Fruit fly (Drosophila melanogaster) whole organism, prepupa: ENCODE data around the gene CG6287.

Experiments
- CG10631 ChIP-seq: fragments of 200-800 bp; sonication (Bioruptor generic); optimal IDR thresholded peaks from 2 replicates; lab custom pipeline; 2016; ENCODE audit warnings: missing biosample characterization, missing genetic modification characterization
- CG10669 ChIP-seq: fragments of 200-800 bp; sonication (Bioruptor generic); optimal IDR thresholded peaks from 3 replicates; lab custom pipeline; 2018; ENCODE audit warnings: missing biosample characterization, mild to moderate bottlenecking, missing genetic modification characterization, moderate library complexity
- CG11902 ChIP-seq: fragments of 200-800 bp; sonication (Bioruptor generic); optimal IDR thresholded peaks from 3 replicates; lab custom pipeline; 2016; ENCODE audit warnings: missing biosample characterization, missing genetic modification characterization
- CG15336 ChIP-seq: fragments of 200-800 bp; sonication (Bioruptor generic); IDR thresholded peaks from 2 replicates; pipeline ENCODE4 v1.3.6; 2022; ENCODE audit warnings: missing biosample characterization, missing genetic modification characterization
- CG1621 ChIP-seq: fragments of 200-800 bp; sonication (Bioruptor generic); optimal IDR thresholded peaks from 3 replicates; lab custom pipeline; 2018; ENCODE audit warnings: missing biosample characterization, mild to moderate bottlenecking, missing genetic modification characterization
- CG16779 ChIP-seq: fragments of 200-800 bp; sonication (Bioruptor generic); optimal IDR thresholded peaks from 3 replicates; lab custom pipeline; 2017; ENCODE audit warnings: missing biosample characterization, mild to moderate bottlenecking, missing genetic modification characterization
- CG3032 ChIP-seq: fragments of 200-800 bp; optimal IDR thresholded peaks from 2 replicates; lab custom pipeline; 2019; ENCODE audit warnings: missing biosample characterization, mild to moderate bottlenecking, missing genetic modification characterization, moderate library complexity
- CG31627 ChIP-seq: fragments of 200-800 bp; sonication (Bioruptor generic); optimal IDR thresholded peaks from 3 replicates; lab custom pipeline; 2016; ENCODE audit warnings: missing biosample characterization, missing genetic modification characterization
- CG32006 ChIP-seq: fragments of 200-800 bp; sonication (Bioruptor generic); optimal IDR thresholded peaks from 3 replicates; lab custom pipeline; 2017; ENCODE audit warnings: missing biosample characterization, mild to moderate bottlenecking, missing genetic modification characterization
- CG34406 ChIP-seq: fragments of 200-800 bp; sonication (Bioruptor generic); optimal IDR thresholded peaks from 3 replicates; lab custom pipeline; 2016; ENCODE audit warnings: missing biosample characterization, missing genetic modification characterization
- CG3919 ChIP-seq: fragments of 200-800 bp; sonication (Bioruptor generic); optimal IDR thresholded peaks from 3 replicates; lab custom pipeline; 2016; ENCODE audit warnings: missing biosample characterization, missing genetic modification characterization
- CG4318 ChIP-seq: fragments of 200-800 bp; sonication (Bioruptor generic); optimal IDR thresholded peaks from 3 replicates; lab custom pipeline; 2017; ENCODE audit warnings: missing biosample characterization, mild to moderate bottlenecking, missing genetic modification characterization
- CG6163 ChIP-seq: fragments of 200-800 bp; sonication (Bioruptor generic); IDR thresholded peaks from 3 replicates; pipeline ENCODE4 v1.3.6; 2022; ENCODE audit warnings: missing biosample characterization, missing genetic modification characterization
- CG6276 ChIP-seq: fragments of 200-800 bp; sonication (Bioruptor generic); optimal IDR thresholded peaks from 2 replicates; lab custom pipeline; 2017; ENCODE audit warnings: missing biosample characterization, mild to moderate bottlenecking, missing genetic modification characterization
- CG6792 ChIP-seq: fragments of 200-800 bp; sonication (Bioruptor generic); optimal IDR thresholded peaks from 3 replicates; lab custom pipeline; 2016; ENCODE audit warnings: missing biosample characterization, missing genetic modification characterization
- CG6808 ChIP-seq: fragments of 200-800 bp; sonication (Bioruptor generic); optimal IDR thresholded peaks from 3 replicates; lab custom pipeline; 2017; ENCODE audit warnings: missing biosample characterization, missing genetic modification characterization, mild to moderate bottlenecking, moderate library complexity, missing genetic modification reagents
- CG6854 ChIP-seq: fragments of 200-800 bp; sonication (Bioruptor generic); optimal IDR thresholded peaks from 2 replicates; lab custom pipeline; 2017; ENCODE audit warnings: missing biosample characterization, mild to moderate bottlenecking, missing genetic modification characterization
- CG7368 ChIP-seq: fragments of 200-800 bp; sonication (Bioruptor generic); optimal IDR thresholded peaks from 3 replicates; lab custom pipeline; 2016; ENCODE audit warnings: missing biosample characterization, missing genetic modification characterization
- CG8119 ChIP-seq: fragments of 200-800 bp; sonication (Bioruptor generic); IDR thresholded peaks from 3 replicates; pipeline ENCODE4 v1.3.6; 2022; ENCODE audit warnings: missing biosample characterization, missing genetic modification characterization
- CG8319 ChIP-seq: fragments of 200-800 bp; sonication (Bioruptor generic); optimal IDR thresholded peaks from 3 replicates; lab custom pipeline; 2016; ENCODE audit warnings: missing biosample characterization, missing genetic modification characterization
- CG8632 ChIP-seq: fragments of 200-800 bp; sonication (Bioruptor generic); optimal IDR thresholded peaks from 3 replicates; lab custom pipeline; 2016; ENCODE audit warnings: missing biosample characterization, missing genetic modification characterization
- CG9139 ChIP-seq: fragments of 200-800 bp; sonication (Bioruptor generic); optimal IDR thresholded peaks from 3 replicates; lab custom pipeline; 2017; ENCODE audit warnings: missing biosample characterization, mild to moderate bottlenecking, missing genetic modification characterization
- Eip75B ChIP-seq: fragments of 200-800 bp; sonication (Bioruptor generic); optimal IDR thresholded peaks from 3 replicates; lab custom pipeline; 2016; ENCODE audit warnings: missing biosample characterization, missing genetic modification characterization
- Eip93F ChIP-seq: fragments of 200-800 bp; sonication (Bioruptor generic); optimal IDR thresholded peaks from 2 replicates; lab custom pipeline; 2016; ENCODE audit warnings: missing biosample characterization, mild to moderate bottlenecking, missing genetic modification characterization
- Ets21C ChIP-seq: fragments of 200-800 bp; sonication (Bioruptor generic); optimal IDR thresholded peaks from 3 replicates; lab custom pipeline; 2016; ENCODE audit warnings: missing biosample characterization, missing genetic modification characterization
- Ets96B ChIP-seq: fragments of 200-800 bp; optimal IDR thresholded peaks from 2 replicates; lab custom pipeline; 2019; ENCODE audit warnings: missing biosample characterization, mild to moderate bottlenecking, missing genetic modification characterization, moderate library complexity
- Gug ChIP-seq: fragments of 200-800 bp; sonication (Bioruptor generic); IDR thresholded peaks from 2 replicates; pipeline ENCODE4 v1.3.6; 2022; ENCODE audit warnings: missing biosample characterization, missing genetic modification characterization
- Hr38 ChIP-seq: sonication (Bioruptor generic); optimal IDR thresholded peaks from 2 replicates; lab custom pipeline; 2016; ENCODE audit warnings: missing biosample characterization, missing genetic modification characterization
- Hr39 ChIP-seq: fragments of 200-800 bp; sonication (Bioruptor generic); optimal IDR thresholded peaks from 2 replicates; lab custom pipeline; 2016; ENCODE audit warnings: missing biosample characterization, missing genetic modification characterization
- Hr4 ChIP-seq: fragments of 200-800 bp; sonication (Bioruptor generic); optimal IDR thresholded peaks from 3 replicates; lab custom pipeline; 2016; ENCODE audit warnings: missing biosample characterization, missing genetic modification characterization
- Sox102F ChIP-seq: fragments of 200-800 bp; sonication (Bioruptor generic); optimal IDR thresholded peaks from 2 replicates; lab custom pipeline; 2016; ENCODE audit warnings: missing biosample characterization, mild to moderate bottlenecking, missing genetic modification characterization
- Sox14 ChIP-seq: fragments of 200-800 bp; sonication (Bioruptor generic); optimal IDR thresholded peaks from 3 replicates; lab custom pipeline; 2016; ENCODE audit warnings: missing biosample characterization, missing genetic modification characterization
- Sox15 ChIP-seq: fragments of 200-800 bp; sonication (Bioruptor generic); optimal IDR thresholded peaks from 3 replicates; lab custom pipeline; 2016; ENCODE audit warnings: missing biosample characterization, missing genetic modification characterization
- acj6 ChIP-seq: fragments of 200-800 bp; sonication (Bioruptor generic); optimal IDR thresholded peaks from 3 replicates; lab custom pipeline; 2016; ENCODE audit warnings: missing biosample characterization, missing genetic modification characterization
- cyc ChIP-seq: fragments of 200-800 bp; sonication (Bioruptor generic); optimal IDR thresholded peaks from 3 replicates; lab custom pipeline; 2016; ENCODE audit warnings: missing biosample characterization, missing genetic modification characterization
- dac ChIP-seq: fragments of 200-800 bp; sonication (Bioruptor generic); optimal IDR thresholded peaks from 2 replicates; lab custom pipeline; 2017; ENCODE audit warnings: missing biosample characterization, mild to moderate bottlenecking, missing genetic modification characterization
- dsx ChIP-seq: fragments of 200-800 bp; optimal IDR thresholded peaks from 3 replicates; lab custom pipeline; 2019; ENCODE audit warnings: missing biosample characterization, mild to moderate bottlenecking, missing genetic modification characterization, moderate library complexity; ENCODE audit not compliant: poor library complexity, severe bottlenecking
- eg ChIP-seq: fragments of 200-800 bp; sonication (Bioruptor generic); IDR thresholded peaks from 3 replicates; pipeline ENCODE4 v1.3.6; 2022; ENCODE audit warnings: missing biosample characterization, missing genetic modification characterization
- esn ChIP-seq: fragments of 200-800 bp; sonication (Bioruptor generic); optimal IDR thresholded peaks from 2 replicates; lab custom pipeline; 2016; ENCODE audit warnings: missing biosample characterization, mild to moderate bottlenecking, missing genetic modification characterization, moderate library complexity
- fkh ChIP-seq: fragments of 200-800 bp; sonication (Bioruptor generic); optimal IDR thresholded peaks from 3 replicates; lab custom pipeline; 2017; ENCODE audit warnings: missing biosample characterization, mild to moderate bottlenecking, missing genetic modification characterization, moderate library complexity
- lz ChIP-seq: fragments of 200-800 bp; sonication (Bioruptor generic); optimal IDR thresholded peaks from 3 replicates; lab custom pipeline; 2016; ENCODE audit warnings: missing biosample characterization, missing genetic modification characterization
- net ChIP-seq: fragments of 200-800 bp; sonication (Bioruptor generic); optimal IDR thresholded peaks from 3 replicates; lab custom pipeline; 2016; ENCODE audit warnings: missing biosample characterization, missing genetic modification characterization
- pdm3 ChIP-seq: fragments of 200-800 bp; sonication (Bioruptor generic); optimal IDR thresholded peaks from 3 replicates; lab custom pipeline; 2016; ENCODE audit warnings: missing biosample characterization, missing genetic modification characterization
- spab ChIP-seq: fragments of 200-800 bp; sonication (Bioruptor generic); optimal IDR thresholded peaks from 2 replicates; lab custom pipeline; 2017; ENCODE audit warnings: missing biosample characterization, mild to moderate bottlenecking, missing genetic modification characterization, missing genetic modification reagents
- ss ChIP-seq, 2 experiments: fragments of 200-800 bp; sonication (Bioruptor generic); optimal IDR thresholded peaks; 2 replicates in 1 of 2; 3 replicates in 1 of 2; lab custom pipeline; 2017 to 2018; ENCODE audit warnings: mild to moderate bottlenecking in 2 of 2, missing biosample characterization in 2 of 2, missing genetic modification characterization in 2 of 2, moderate library complexity in 1 of 2
- svp ChIP-seq: fragments of 200-800 bp; sonication (Bioruptor generic); peaks from one replicate; lab custom pipeline; 2016; ENCODE audit warnings: missing biosample characterization, missing genetic modification characterization
- vri ChIP-seq: fragments of 200-800 bp; sonication (Bioruptor generic); optimal IDR thresholded peaks from 3 replicates; lab custom pipeline; 2016; ENCODE audit warnings: missing biosample characterization, mild to moderate bottlenecking, missing genetic modification characterization

Gene CG6287

DNA sequence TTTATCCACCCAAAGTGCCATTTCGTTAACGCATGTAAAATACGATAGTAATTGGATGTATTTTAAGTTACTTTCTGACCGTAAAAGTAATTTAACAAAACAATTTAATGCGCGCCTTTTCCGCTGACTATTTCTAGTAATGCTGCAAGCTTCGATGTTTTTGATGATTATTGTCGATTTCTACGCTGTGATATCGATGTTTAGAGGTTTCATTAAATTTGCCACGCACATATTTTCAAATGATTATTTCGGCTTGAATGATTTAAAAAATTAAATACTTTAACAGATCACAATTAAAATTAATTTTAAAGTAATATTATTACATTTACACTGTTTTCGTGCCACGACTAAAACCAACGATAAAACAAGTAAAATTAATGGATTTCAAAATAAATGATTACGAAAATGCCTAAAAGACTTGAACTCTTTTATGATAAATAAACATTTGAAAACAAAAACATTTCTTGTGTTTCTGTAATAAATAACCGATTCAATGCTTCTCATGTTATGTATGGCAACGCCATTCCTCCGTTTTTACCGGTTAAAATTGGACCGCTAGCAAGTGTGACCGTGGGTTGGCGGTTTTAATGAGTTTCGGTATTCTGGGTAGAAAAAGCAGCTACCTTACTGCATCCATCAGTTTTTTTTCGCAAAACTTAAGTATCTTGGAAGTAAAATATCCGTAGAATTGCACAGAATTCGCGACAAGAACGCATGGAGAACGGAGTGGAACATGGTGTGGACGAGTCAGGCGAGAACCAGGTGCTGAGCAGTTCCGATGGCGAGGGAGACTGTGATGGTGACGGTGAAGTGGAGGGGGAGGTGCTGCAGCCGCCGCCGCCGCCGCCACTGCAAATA, 25.1 kb downstream of the CG6287 start, which contains the start of the genes RfC38 and CG4751:
TSS of gene RfC38 (minus strand) at position 495 of the 858 bp plus-strand sequence.
TSS of gene CG4751 (plus strand) at position 587 of the 858 bp plus-strand sequence.
- TF ChIP-seq Hr4 (GFP tag; lab: Kevin White, UChicago) (no peak), eg (GFP tag; lab: Robert Waterston, UW) (0 out of 3 replicates have a peak, but pooled peaks have one; percentile 43), CG6163 (0 out of 3 replicates have a peak, but pooled peaks have one; percentile 33), esn (GFP tag; lab: Kevin White, UChicago) (peak; percentile 1), CG31627 (peak; percentile 3)

- TF ChIP-seq acj6 (GFP tag; lab: Kevin White, UChicago) = no peak
- TF ChIP-seq svp (GFP tag; lab: Kevin White, UChicago) = no peak
- TF ChIP-seq CG7368 (GFP tag; lab: Kevin White, UChicago) = no peak
- peak; percentile 67 for TF ChIP-seq CG8319 (GFP tag; lab: Kevin White, UChicago)
- TF ChIP-seq CG31627 = peak; percentile 87
- no peak for TF ChIP-seq Sox14 (GFP tag; lab: Kevin White, UChicago)
- TF ChIP-seq Sox15 = peak; percentile 50
- TF ChIP-seq CG1621 (tag; lab: Kevin White, UChicago) = peak; percentile 68
- TF ChIP-seq CG3032 (tag; lab: Kevin White, UChicago) = no peak
- peak; percentile 70 for TF ChIP-seq CG6792 (GFP tag; lab: Kevin White, UChicago)
- TF ChIP-seq CG3919 (GFP tag; lab: Kevin White, UChicago) = no peak
- TF ChIP-seq CG15336 (GFP tag; lab: Robert Waterston, UW) = peak; percentile 59
- no peak for TF ChIP-seq fkh (GFP tag; lab: Kevin White, UChicago)
- no peak for TF ChIP-seq spab
- TF ChIP-seq cyc (GFP tag; lab: Kevin White, UChicago) = peak; percentile 84
- TF ChIP-seq CG9139 (GFP tag; lab: Kevin White, UChicago) = no peak
- peak; percentile 72 for TF ChIP-seq CG34406 (GFP tag; lab: Kevin White, UChicago)
- TF ChIP-seq Ets21C = no peak
- no peak for TF ChIP-seq dac (GFP tag; lab: Kevin White, UChicago)
- no peak for TF ChIP-seq CG6854 (GFP tag; lab: Kevin White, UChicago)
- no peak for TF ChIP-seq CG8632 (GFP tag; lab: Kevin White, UChicago)
- no peak for TF ChIP-seq CG16779
- TF ChIP-seq CG10631 (GFP tag; lab: Kevin White, UChicago) = no peak
- TF ChIP-seq CG10669 (GFP tag; lab: Kevin White, UChicago) = no peak
- no peak for TF ChIP-seq pdm3 (GFP tag; lab: Kevin White, UChicago)
- peak; percentile 63; the same call in 1 of the 3 replicates for TF ChIP-seq CG6163
- TF ChIP-seq net = no peak
- TF ChIP-seq Hr39 (GFP tag; lab: Kevin White, UChicago) = peak; percentile 88
- TF ChIP-seq CG4318 (GFP tag; lab: Kevin White, UChicago) = no peak
- TF ChIP-seq Eip75B (GFP tag; lab: Kevin White, UChicago) = no peak
- no peak for TF ChIP-seq CG6808
- peak; percentile 51 for TF ChIP-seq CG11902 (GFP tag; lab: Kevin White, UChicago)
- TF ChIP-seq ss (GFP tag; optimal IDR thresholded peaks at IDR 0.05; lab: Kevin White, UChicago) = no peak
- TF ChIP-seq Gug = no peak; the same call in 1 of the 2 replicates
- TF ChIP-seq dsx (GFP tag; lab: Kevin White, UChicago) = no peak
- TF ChIP-seq Sox102F (GFP tag; lab: Kevin White, UChicago) = no peak
- TF ChIP-seq Hr38 (GFP tag; lab: Kevin White, UChicago) = peak; percentile 62
- TF ChIP-seq CG6276 (GFP tag; lab: Kevin White, UChicago) = no peak
- peak; percentile 86 for TF ChIP-seq lz (GFP tag; lab: Kevin White, UChicago)
- TF ChIP-seq Eip93F (GFP tag; lab: Kevin White, UChicago) = peak; percentile 31
- no peak for TF ChIP-seq vri
- TF ChIP-seq CG8119 = no peak
- TF ChIP-seq esn (GFP tag; lab: Kevin White, UChicago) = peak; percentile 87
- no peak for TF ChIP-seq Hr4 (GFP tag; lab: Kevin White, UChicago)
- TF ChIP-seq Ets96B (tag; lab: Kevin White, UChicago) = no peak
- no peak for TF ChIP-seq CG32006 (GFP tag; lab: Kevin White, UChicago)
Observed at dm6 chr2L:11123499-11123898, 32.0 kb downstream of the CG6287 start, which contains the start of the genes Csl4 and Nup160. Csl4 (minus strand) TSS chr2L:11123567. Nup160 (plus strand) TSS chr2L:11123777.
